Worm (Caenorhabditis elegans) whole organism, late embryonic: ENCODE measurements around the gene K09E9.4.

ENCODE experiments used
- C38D4.7 ChIP-seq: fragments of 200-800 bp; sonication (Bioruptor generic); optimal IDR thresholded peaks from 2 replicates; lab custom pipeline; 2018; ENCODE audit warnings: mild to moderate bottlenecking, missing genetic modification characterization, moderate library complexity, missing compliant biosample characterization
- F13H6.1 ChIP-seq: sonication (generic microtip); optimal IDR thresholded peaks from 2 replicates; lab custom pipeline; 2016; ENCODE audit warnings: missing genetic modification characterization, missing compliant biosample characterization
- Y22D7AL.16 ChIP-seq: sonication (generic microtip); optimal IDR thresholded peaks from 2 replicates; lab custom pipeline; 2016; ENCODE audit warnings: missing genetic modification characterization, missing compliant biosample characterization
- ahr-1 ChIP-seq: sonication (generic microtip); optimal IDR thresholded peaks from 2 replicates; lab custom pipeline; 2016; ENCODE audit warnings: missing genetic modification characterization, missing compliant biosample characterization
- ama-1 ChIP-seq: fragments of 150-350 bp; optimal IDR thresholded peaks from 2 replicates; lab custom pipeline; 2014
- ceh-19 ChIP-seq: fragments of 200-800 bp; sonication (Bioruptor generic); optimal IDR thresholded peaks from 2 replicates; lab custom pipeline; 2018; ENCODE audit warnings: mild to moderate bottlenecking, missing genetic modification characterization, missing compliant biosample characterization
- ceh-22 ChIP-seq: sonication (generic microtip); optimal IDR thresholded peaks from 2 replicates; lab custom pipeline; 2017; ENCODE audit warnings: missing biosample characterization, missing genetic modification characterization
- ceh-31 ChIP-seq: sonication (generic microtip); optimal IDR thresholded peaks from 2 replicates; lab custom pipeline; 2016; ENCODE audit warnings: missing genetic modification characterization, missing compliant biosample characterization
- ceh-34 ChIP-seq: sonication (generic microtip); optimal IDR thresholded peaks from 2 replicates; lab custom pipeline; 2016; ENCODE audit warnings: mild to moderate bottlenecking, missing genetic modification characterization, missing compliant biosample characterization
- ceh-45 ChIP-seq: fragments of 200-800 bp; sonication (Bioruptor generic); IDR thresholded peaks from 2 replicates; pipeline ENCODE4 v1.3.6; 2022; ENCODE audit warnings: missing genetic modification reagents, missing genetic modification characterization, missing compliant biosample characterization
- ceh-6 ChIP-seq: fragments of 200-800 bp; sonication (Bioruptor generic); optimal IDR thresholded peaks from 2 replicates; lab custom pipeline; 2018; ENCODE audit warnings: mild to moderate bottlenecking, missing genetic modification characterization, missing compliant biosample characterization
- ceh-9 ChIP-seq: sonication (generic microtip); optimal IDR thresholded peaks from 2 replicates; lab custom pipeline; 2016; ENCODE audit warnings: mild to moderate bottlenecking, missing genetic modification characterization, inconsistent platforms, missing compliant biosample characterization
- che-1 ChIP-seq: sonication (generic microtip); optimal IDR thresholded peaks from 2 replicates; lab custom pipeline; 2016; ENCODE audit warnings: mild to moderate bottlenecking, missing genetic modification characterization, missing compliant biosample characterization
- dmd-4 ChIP-seq: sonication (generic microtip); optimal IDR thresholded peaks from 2 replicates; lab custom pipeline; 2016; ENCODE audit warnings: borderline replicate concordance, missing genetic modification characterization, missing compliant biosample characterization
- elt-2 ChIP-seq: sonication (generic microtip); optimal IDR thresholded peaks from 2 replicates; lab custom pipeline; 2016; ENCODE audit warnings: missing genetic modification reagents, missing genetic modification characterization, missing compliant biosample characterization
- elt-4 ChIP-seq: sonication (generic microtip); optimal IDR thresholded peaks from 2 replicates; lab custom pipeline; 2016; ENCODE audit warnings: missing genetic modification characterization, missing compliant biosample characterization
- ets-4 ChIP-seq: sonication (generic microtip); optimal IDR thresholded peaks from 2 replicates; lab custom pipeline; 2016; ENCODE audit warnings: missing genetic modification characterization, missing compliant biosample characterization
- fax-1 ChIP-seq: sonication (generic microtip); optimal IDR thresholded peaks from 2 replicates; lab custom pipeline; 2016; ENCODE audit warnings: missing genotype, missing genetic modification characterization, missing compliant biosample characterization
- fkh-10 ChIP-seq: fragments of 150-350 bp; optimal IDR thresholded peaks from 2 replicates; lab custom pipeline; 2014; ENCODE audit warnings: missing biosample characterization, missing genetic modification reagents, missing genetic modification characterization
- hlh-13 ChIP-seq: fragments of 200-800 bp; sonication (Bioruptor generic); optimal IDR thresholded peaks from 2 replicates; lab custom pipeline; 2018; ENCODE audit warnings: mild to moderate bottlenecking, missing genetic modification characterization, missing compliant biosample characterization
- hlh-15 ChIP-seq: sonication (generic microtip); optimal IDR thresholded peaks from 2 replicates; lab custom pipeline; 2016; ENCODE audit warnings: missing genetic modification characterization, missing compliant biosample characterization
- hlh-30 ChIP-seq: sonication (generic microtip); optimal IDR thresholded peaks from 2 replicates; lab custom pipeline; 2017; ENCODE audit warnings: antibody characterized with exemption, missing genetic modification characterization, missing compliant biosample characterization; ENCODE audit not compliant: insufficient read depth
- hlh-6 ChIP-seq: sonication (generic microtip); optimal IDR thresholded peaks from 2 replicates; lab custom pipeline; 2016; ENCODE audit warnings: missing genotype, missing genetic modification characterization, missing compliant biosample characterization
- hlh-8 ChIP-seq: sonication (generic microtip); optimal IDR thresholded peaks from 2 replicates; lab custom pipeline; 2016; ENCODE audit warnings: missing genotype, missing genetic modification characterization, missing compliant biosample characterization
- lin-11 ChIP-seq: fragments of 200-800 bp; sonication (Bioruptor generic); optimal IDR thresholded peaks from 2 replicates; lab custom pipeline; 2018; ENCODE audit warnings: mild to moderate bottlenecking, missing genetic modification characterization, missing compliant biosample characterization
- mec-3 ChIP-seq: sonication (generic microtip); optimal IDR thresholded peaks from 2 replicates; lab custom pipeline; 2016; ENCODE audit warnings: borderline replicate concordance, missing genetic modification characterization, missing compliant biosample characterization
- nhr-11 ChIP-seq: fragments of 150-350 bp; optimal IDR thresholded peaks from 2 replicates; lab custom pipeline; 2014; ENCODE audit warnings: missing biosample characterization, missing genetic modification characterization
- nhr-232 ChIP-seq: sonication (generic microtip); optimal IDR thresholded peaks from 2 replicates; lab custom pipeline; 2016; ENCODE audit warnings: missing genetic modification characterization, missing compliant biosample characterization
- odd-2 ChIP-seq: sonication (generic microtip); optimal IDR thresholded peaks from 2 replicates; lab custom pipeline; 2017; ENCODE audit warnings: antibody characterized with exemption, mild to moderate bottlenecking, missing genetic modification characterization, missing compliant biosample characterization
- pat-9 ChIP-seq: fragments of 200-800 bp; sonication (Bioruptor generic); optimal IDR thresholded peaks from 2 replicates; lab custom pipeline; 2018; ENCODE audit warnings: mild to moderate bottlenecking, missing genetic modification characterization, moderate library complexity, missing compliant biosample characterization
- pax-1 ChIP-seq: fragments of 150-350 bp; optimal IDR thresholded peaks from 2 replicates; lab custom pipeline; 2014; ENCODE audit warnings: missing biosample characterization, missing genetic modification characterization
- pha-4 ChIP-seq: fragments of 150-350 bp; optimal IDR thresholded peaks from 2 replicates; lab custom pipeline; 2018; ENCODE audit warnings: missing biosample characterization, missing genetic modification reagents, missing genetic modification characterization
- rnt-1 ChIP-seq: sonication (generic microtip); optimal IDR thresholded peaks from 2 replicates; lab custom pipeline; 2016; ENCODE audit warnings: missing genetic modification characterization, missing compliant biosample characterization
- sdc-2 ChIP-seq: sonication (generic microtip); optimal IDR thresholded peaks from 2 replicates; lab custom pipeline; 2016; ENCODE audit warnings: missing genotype, missing genetic modification characterization, missing compliant biosample characterization
- sox-4 ChIP-seq: sonication (generic microtip); optimal IDR thresholded peaks from 2 replicates; lab custom pipeline; 2017; ENCODE audit warnings: mild to moderate bottlenecking, missing genetic modification characterization, inconsistent platforms, missing compliant biosample characterization
- tbx-7 ChIP-seq: sonication (generic microtip); optimal IDR thresholded peaks from 2 replicates; lab custom pipeline; 2016; ENCODE audit warnings: missing genotype, missing genetic modification characterization, missing compliant biosample characterization
- unc-42 ChIP-seq: sonication (generic microtip); optimal IDR thresholded peaks from 2 replicates; lab custom pipeline; 2016; ENCODE audit warnings: missing genotype, missing genetic modification characterization, missing compliant biosample characterization
- unc-55 ChIP-seq: sonication (generic microtip); optimal IDR thresholded peaks from 2 replicates; lab custom pipeline; 2017; ENCODE audit warnings: missing biosample characterization, missing genetic modification reagents, missing genetic modification characterization
- unc-86 ChIP-seq: sonication (generic microtip); optimal IDR thresholded peaks from 2 replicates; lab custom pipeline; 2016; ENCODE audit warnings: missing genetic modification characterization, missing compliant biosample characterization
- zip-5 ChIP-seq: sonication (generic microtip); optimal IDR thresholded peaks from 2 replicates; lab custom pipeline; 2016; ENCODE audit warnings: missing genetic modification characterization, missing compliant biosample characterization
- ztf-16 ChIP-seq: sonication (generic microtip); optimal IDR thresholded peaks from 2 replicates; lab custom pipeline; 2017; ENCODE audit warnings: missing genetic modification characterization, missing compliant biosample characterization

The K09E9.4 gene

DNA sequence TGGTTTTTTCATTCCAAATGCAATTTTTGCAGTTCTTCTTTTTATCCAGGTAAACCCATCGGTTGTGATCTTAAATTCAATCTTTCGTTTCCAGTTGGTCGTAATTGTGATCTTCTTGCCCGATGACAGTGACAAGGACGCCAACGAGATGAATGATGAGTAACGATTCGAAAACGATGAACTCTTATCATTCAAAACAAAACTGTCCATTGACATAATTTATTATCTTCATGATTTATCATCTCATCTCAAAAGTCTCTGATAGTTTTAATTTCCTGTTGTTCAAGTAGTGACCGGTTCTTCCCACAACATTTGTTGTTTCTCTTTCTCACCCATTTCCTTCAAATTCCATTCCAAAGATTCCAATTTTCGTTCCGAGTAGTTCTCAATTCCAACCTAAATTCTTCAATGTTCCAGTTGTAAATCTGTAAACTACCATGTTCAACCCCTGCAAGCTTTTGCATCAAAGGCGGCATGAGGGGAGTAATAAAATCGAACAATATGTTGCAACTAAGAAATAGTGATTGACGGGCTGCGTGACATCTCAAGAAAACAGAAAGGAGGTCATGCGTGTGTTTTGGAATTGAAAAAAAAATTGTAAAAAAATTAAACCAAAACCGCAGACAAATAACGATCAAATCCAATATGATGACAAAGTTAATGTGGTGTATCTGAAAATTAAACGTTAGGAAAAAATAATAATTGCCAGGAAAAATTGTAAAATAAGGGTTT, 4.0 kb downstream of the K09E9.4 start:
- TF ChIP-seq F13H6.1 (tag; lab: Kevin White, UChicago): no peak
- TF ChIP-seq Y22D7AL.16 (tag; lab: Kevin White, UChicago): no peak
- TF ChIP-seq che-1 (tag; lab: Kevin White, UChicago): no peak
- no peak for TF ChIP-seq ceh-34 (tag; lab: Kevin White, UChicago)
- no peak for TF ChIP-seq hlh-15 (tag; lab: Kevin White, UChicago)
- TF ChIP-seq ceh-45 (GFP tag; lab: Robert Waterston, UW): no peak
- no peak for TF ChIP-seq sox-4 (tag; lab: Kevin White, UChicago)
- no peak for TF ChIP-seq C38D4.7 (GFP tag; lab: Kevin White, UChicago)
- no peak for TF ChIP-seq unc-42
- TF ChIP-seq pat-9 (tag; lab: Kevin White, UChicago): no peak
- TF ChIP-seq ahr-1 (tag; lab: Kevin White, UChicago): no peak
- no peak for TF ChIP-seq hlh-30 (tag; lab: Kevin White, UChicago)
- no peak for TF ChIP-seq pax-1 (tag; lab: Kevin White, UChicago)
- TF ChIP-seq lin-11: no peak
- no peak for TF ChIP-seq ceh-9 (tag; lab: Kevin White, UChicago)
- TF ChIP-seq elt-2 (tag; lab: Kevin White, UChicago): no peak
- no peak for TF ChIP-seq ets-4 (tag; lab: Kevin White, UChicago)
- TF ChIP-seq, all 69 proteins: peak for 0

DNA sequence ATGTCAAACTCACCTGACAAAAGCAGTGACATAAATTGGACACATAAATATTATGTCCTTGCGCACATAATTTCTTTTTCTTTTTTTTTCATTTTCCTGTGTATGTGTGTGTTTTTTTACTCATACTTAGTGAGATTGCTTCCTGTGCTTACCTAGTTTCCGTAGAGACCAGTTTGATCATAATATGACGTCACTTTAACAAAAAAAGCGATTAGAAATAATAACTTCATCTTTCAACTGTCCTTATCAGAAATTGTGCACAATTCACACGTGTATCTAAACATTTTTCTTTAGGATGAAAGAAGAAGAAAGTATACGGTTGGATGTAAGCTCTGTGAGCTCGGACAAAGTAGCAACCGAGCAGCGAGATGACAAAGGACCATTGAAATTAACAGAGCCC, 8.2 kb downstream of the K09E9.4 start:
- TF ChIP-seq unc-42: no peak
- no peak for TF ChIP-seq hlh-13 (GFP tag; lab: Kevin White, UChicago)
- no peak for TF ChIP-seq ztf-16
- TF ChIP-seq fkh-10 (GFP tag; lab: Kevin White, UChicago): no peak
- TF ChIP-seq sdc-2 (tag; lab: Kevin White, UChicago): no peak
- no peak for TF ChIP-seq rnt-1 (tag; lab: Kevin White, UChicago)

DNA sequence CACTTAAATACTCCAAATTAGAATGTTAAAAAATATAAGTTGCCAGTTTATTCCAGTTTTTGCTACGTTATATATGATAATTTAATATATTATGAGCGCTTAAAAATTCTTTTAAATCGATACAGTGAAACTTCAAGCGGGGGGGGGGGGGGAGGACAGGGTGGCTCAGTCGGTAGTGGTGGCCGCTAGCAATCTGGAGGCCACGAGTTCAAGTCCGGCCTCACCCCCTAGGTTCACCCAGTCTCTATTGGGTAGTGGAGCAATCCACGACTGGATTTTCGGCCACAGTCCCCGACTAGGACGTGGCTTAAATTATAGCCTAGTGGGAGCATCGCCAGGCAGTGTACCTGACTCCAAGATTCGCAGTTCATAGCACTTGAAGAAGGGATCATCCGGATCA, 9.2 kb downstream of the K09E9.4 start:
- TF ChIP-seq ceh-19 (GFP tag; lab: Kevin White, UChicago) (no peak), odd-2 (no peak), unc-55 (GFP tag; lab: Kevin White, UChicago) (no peak), ceh-31 (no peak), hlh-30 (tag; lab: Kevin White, UChicago) (no peak), fkh-10 (GFP tag; lab: Kevin White, UChicago) (no peak), Y22D7AL.16 (tag; lab: Kevin White, UChicago) (no peak), hlh-6 (tag; lab: Kevin White, UChicago) (no peak), che-1 (tag; lab: Kevin White, UChicago) (no peak), ceh-22 (tag; lab: Kevin White, UChicago) (no peak), tbx-7 (tag; lab: Kevin White, UChicago) (no peak), nhr-11 (tag; lab: Kevin White, UChicago) (no peak), sox-4 (tag; lab: Kevin White, UChicago) (no peak), ceh-6 (no peak), unc-86 (tag; lab: Kevin White, UChicago) (no peak)

DNA sequence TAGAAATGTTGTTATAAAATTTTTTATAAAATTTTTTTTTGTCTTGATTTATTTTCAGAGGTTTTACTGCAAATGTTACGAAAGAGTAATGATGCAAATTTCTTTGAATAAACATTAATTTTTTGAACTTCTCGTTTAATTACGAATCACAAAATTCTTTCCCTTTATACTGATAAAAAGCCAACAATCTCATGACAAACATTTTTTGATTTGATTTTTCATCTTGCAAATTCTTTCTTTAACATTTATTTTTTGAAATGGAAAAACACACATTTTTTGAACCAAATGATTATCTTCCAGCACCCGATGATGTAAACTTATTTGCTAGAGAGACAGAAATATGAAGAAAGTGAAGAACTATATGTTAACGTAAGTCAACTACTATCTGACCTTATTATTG, 10.0 kb downstream of the K09E9.4 start, which contains the start of gene K09E9.1:
TSS of gene K09E9.1 (plus strand) at position 301 of the 400 bp plus-strand sequence.
- TF ChIP-seq elt-4 (tag; lab: Kevin White, UChicago) (no peak), hlh-8 (tag; lab: Kevin White, UChicago) (no peak), ceh-31 (no peak), elt-2 (tag; lab: Kevin White, UChicago) (no peak), odd-2 (no peak), Y22D7AL.16 (tag; lab: Kevin White, UChicago) (no peak), rnt-1 (tag; lab: Kevin White, UChicago) (no peak), ama-1 (lab: Kevin White, UChicago) (no peak), zip-5 (no peak), dmd-4 (no peak), fkh-10 (GFP tag; lab: Kevin White, UChicago) (no peak), fax-1 (tag; lab: Kevin White, UChicago) (no peak), pha-4 (tag; lab: Kevin White, UChicago) (no peak), unc-55 (GFP tag; lab: Kevin White, UChicago) (no peak), nhr-232 (tag; lab: Kevin White, UChicago) (no peak), mec-3 (tag; lab: Kevin White, UChicago) (no peak)
- TF ChIP-seq, all 69 proteins: peak for 0
